Fruit fly (Drosophila melanogaster) whole organism, prepupa: ENCODE results near the gene CG11854.

Experiments used
- Blimp-1 ChIP-seq: fragments of 200-800 bp; sonication (Bioruptor generic); optimal IDR thresholded peaks from 3 replicates; lab custom pipeline; 2017; ENCODE audit warnings: missing biosample characterization, missing genetic modification characterization, mild to moderate bottlenecking, moderate library complexity, missing genetic modification reagents
- CG10669 ChIP-seq: fragments of 200-800 bp; sonication (Bioruptor generic); optimal IDR thresholded peaks from 3 replicates; lab custom pipeline; 2018; ENCODE audit warnings: missing biosample characterization, mild to moderate bottlenecking, missing genetic modification characterization, moderate library complexity
- CG11762 ChIP-seq: fragments of 200-800 bp; sonication (Bioruptor generic); optimal IDR thresholded peaks from 3 replicates; lab custom pipeline; 2016; ENCODE audit warnings: missing biosample characterization, missing genetic modification characterization; ENCODE audit not compliant: insufficient read depth
- CG15336 ChIP-seq: fragments of 200-800 bp; sonication (Bioruptor generic); IDR thresholded peaks from 2 replicates; pipeline ENCODE4 v1.3.6; 2022; ENCODE audit warnings: missing biosample characterization, missing genetic modification characterization
- CG1621 ChIP-seq: fragments of 200-800 bp; sonication (Bioruptor generic); optimal IDR thresholded peaks from 3 replicates; lab custom pipeline; 2018; ENCODE audit warnings: missing biosample characterization, mild to moderate bottlenecking, missing genetic modification characterization
- CG16779 ChIP-seq: fragments of 200-800 bp; sonication (Bioruptor generic); optimal IDR thresholded peaks from 3 replicates; lab custom pipeline; 2017; ENCODE audit warnings: missing biosample characterization, mild to moderate bottlenecking, missing genetic modification characterization
- CG3032 ChIP-seq: fragments of 200-800 bp; optimal IDR thresholded peaks from 2 replicates; lab custom pipeline; 2019; ENCODE audit warnings: missing biosample characterization, mild to moderate bottlenecking, missing genetic modification characterization, moderate library complexity
- CG31627 ChIP-seq: fragments of 200-800 bp; sonication (Bioruptor generic); optimal IDR thresholded peaks from 3 replicates; lab custom pipeline; 2016; ENCODE audit warnings: missing biosample characterization, missing genetic modification characterization
- CG32006 ChIP-seq: fragments of 200-800 bp; sonication (Bioruptor generic); optimal IDR thresholded peaks from 3 replicates; lab custom pipeline; 2017; ENCODE audit warnings: missing biosample characterization, mild to moderate bottlenecking, missing genetic modification characterization
- CG3919 ChIP-seq: fragments of 200-800 bp; sonication (Bioruptor generic); optimal IDR thresholded peaks from 3 replicates; lab custom pipeline; 2016; ENCODE audit warnings: missing biosample characterization, missing genetic modification characterization
- CG6792 ChIP-seq: fragments of 200-800 bp; sonication (Bioruptor generic); optimal IDR thresholded peaks from 3 replicates; lab custom pipeline; 2016; ENCODE audit warnings: missing biosample characterization, missing genetic modification characterization
- CG6808 ChIP-seq: fragments of 200-800 bp; sonication (Bioruptor generic); optimal IDR thresholded peaks from 3 replicates; lab custom pipeline; 2017; ENCODE audit warnings: missing biosample characterization, missing genetic modification characterization, mild to moderate bottlenecking, moderate library complexity, missing genetic modification reagents
- CG7368 ChIP-seq: fragments of 200-800 bp; sonication (Bioruptor generic); optimal IDR thresholded peaks from 3 replicates; lab custom pipeline; 2016; ENCODE audit warnings: missing biosample characterization, missing genetic modification characterization
- CG8119 ChIP-seq: fragments of 200-800 bp; sonication (Bioruptor generic); IDR thresholded peaks from 3 replicates; pipeline ENCODE4 v1.3.6; 2022; ENCODE audit warnings: missing biosample characterization, missing genetic modification characterization
- CG8319 ChIP-seq: fragments of 200-800 bp; sonication (Bioruptor generic); optimal IDR thresholded peaks from 3 replicates; lab custom pipeline; 2016; ENCODE audit warnings: missing biosample characterization, missing genetic modification characterization
- CG9139 ChIP-seq: fragments of 200-800 bp; sonication (Bioruptor generic); optimal IDR thresholded peaks from 3 replicates; lab custom pipeline; 2017; ENCODE audit warnings: missing biosample characterization, mild to moderate bottlenecking, missing genetic modification characterization
- Eip75B ChIP-seq: fragments of 200-800 bp; sonication (Bioruptor generic); optimal IDR thresholded peaks from 3 replicates; lab custom pipeline; 2016; ENCODE audit warnings: missing biosample characterization, missing genetic modification characterization
- Eip78C ChIP-seq: fragments of 200-800 bp; sonication (Bioruptor generic); peaks from one replicate; lab custom pipeline; 2016; ENCODE audit warnings: missing biosample characterization, missing genetic modification characterization
- Eip93F ChIP-seq: fragments of 200-800 bp; sonication (Bioruptor generic); optimal IDR thresholded peaks from 2 replicates; lab custom pipeline; 2016; ENCODE audit warnings: missing biosample characterization, mild to moderate bottlenecking, missing genetic modification characterization
- Ets21C ChIP-seq: fragments of 200-800 bp; sonication (Bioruptor generic); optimal IDR thresholded peaks from 3 replicates; lab custom pipeline; 2016; ENCODE audit warnings: missing biosample characterization, missing genetic modification characterization
- Ets96B ChIP-seq: fragments of 200-800 bp; optimal IDR thresholded peaks from 2 replicates; lab custom pipeline; 2019; ENCODE audit warnings: missing biosample characterization, mild to moderate bottlenecking, missing genetic modification characterization, moderate library complexity
- Gug ChIP-seq: fragments of 200-800 bp; sonication (Bioruptor generic); IDR thresholded peaks from 2 replicates; pipeline ENCODE4 v1.3.6; 2022; ENCODE audit warnings: missing biosample characterization, missing genetic modification characterization
- Hr39 ChIP-seq: fragments of 200-800 bp; sonication (Bioruptor generic); optimal IDR thresholded peaks from 2 replicates; lab custom pipeline; 2016; ENCODE audit warnings: missing biosample characterization, missing genetic modification characterization
- Lpt ChIP-seq: fragments of 200-800 bp; sonication (Bioruptor generic); optimal IDR thresholded peaks from 3 replicates; lab custom pipeline; 2016; ENCODE audit warnings: missing biosample characterization, missing genetic modification characterization
- Met ChIP-seq: fragments of 200-800 bp; sonication (Bioruptor generic); optimal IDR thresholded peaks from 3 replicates; lab custom pipeline; 2016; ENCODE audit warnings: missing biosample characterization, missing genetic modification characterization
- Smox ChIP-seq: fragments of 200-800 bp; sonication (Bioruptor generic); optimal IDR thresholded peaks from 3 replicates; lab custom pipeline; 2016; ENCODE audit warnings: missing biosample characterization, missing genetic modification characterization
- Sox14 ChIP-seq: fragments of 200-800 bp; sonication (Bioruptor generic); optimal IDR thresholded peaks from 3 replicates; lab custom pipeline; 2016; ENCODE audit warnings: missing biosample characterization, missing genetic modification characterization
- achi ChIP-seq: fragments of 200-800 bp; sonication (Bioruptor generic); optimal IDR thresholded peaks from 3 replicates; lab custom pipeline; 2016; ENCODE audit warnings: missing biosample characterization, missing genetic modification characterization
- acj6 ChIP-seq: fragments of 200-800 bp; sonication (Bioruptor generic); optimal IDR thresholded peaks from 3 replicates; lab custom pipeline; 2016; ENCODE audit warnings: missing biosample characterization, missing genetic modification characterization
- dsx ChIP-seq: fragments of 200-800 bp; optimal IDR thresholded peaks from 3 replicates; lab custom pipeline; 2019; ENCODE audit warnings: missing biosample characterization, mild to moderate bottlenecking, missing genetic modification characterization, moderate library complexity; ENCODE audit not compliant: poor library complexity, severe bottlenecking
- eg ChIP-seq: fragments of 200-800 bp; sonication (Bioruptor generic); IDR thresholded peaks from 3 replicates; pipeline ENCODE4 v1.3.6; 2022; ENCODE audit warnings: missing biosample characterization, missing genetic modification characterization
- esn ChIP-seq: fragments of 200-800 bp; sonication (Bioruptor generic); optimal IDR thresholded peaks from 2 replicates; lab custom pipeline; 2016; ENCODE audit warnings: missing biosample characterization, mild to moderate bottlenecking, missing genetic modification characterization, moderate library complexity
- fd59A ChIP-seq: fragments of 200-800 bp; sonication (Bioruptor generic); optimal IDR thresholded peaks from 2 replicates; lab custom pipeline; 2017; ENCODE audit warnings: missing biosample characterization, mild to moderate bottlenecking, missing genetic modification characterization, missing genetic modification reagents
- fkh ChIP-seq: fragments of 200-800 bp; sonication (Bioruptor generic); optimal IDR thresholded peaks from 3 replicates; lab custom pipeline; 2017; ENCODE audit warnings: missing biosample characterization, mild to moderate bottlenecking, missing genetic modification characterization, moderate library complexity
- salr ChIP-seq, 2 experiments: fragments of 200-800 bp; sonication (Bioruptor generic); optimal IDR thresholded peaks; 3 replicates each; lab custom pipeline; 2016 to 2018; ENCODE audit warnings: missing biosample characterization in 2 of 2, missing genetic modification characterization in 2 of 2, mild to moderate bottlenecking in 1 of 2
- spab ChIP-seq: fragments of 200-800 bp; sonication (Bioruptor generic); optimal IDR thresholded peaks from 2 replicates; lab custom pipeline; 2017; ENCODE audit warnings: missing biosample characterization, mild to moderate bottlenecking, missing genetic modification characterization, missing genetic modification reagents
- ss ChIP-seq, 2 experiments: fragments of 200-800 bp; sonication (Bioruptor generic); optimal IDR thresholded peaks; 2 replicates in 1 of 2; 3 replicates in 1 of 2; lab custom pipeline; 2017 to 2018; ENCODE audit warnings: mild to moderate bottlenecking in 2 of 2, missing biosample characterization in 2 of 2, missing genetic modification characterization in 2 of 2, moderate library complexity in 1 of 2
- svp ChIP-seq: fragments of 200-800 bp; sonication (Bioruptor generic); peaks from one replicate; lab custom pipeline; 2016; ENCODE audit warnings: missing biosample characterization, missing genetic modification characterization

Gene CG11854

DNA sequence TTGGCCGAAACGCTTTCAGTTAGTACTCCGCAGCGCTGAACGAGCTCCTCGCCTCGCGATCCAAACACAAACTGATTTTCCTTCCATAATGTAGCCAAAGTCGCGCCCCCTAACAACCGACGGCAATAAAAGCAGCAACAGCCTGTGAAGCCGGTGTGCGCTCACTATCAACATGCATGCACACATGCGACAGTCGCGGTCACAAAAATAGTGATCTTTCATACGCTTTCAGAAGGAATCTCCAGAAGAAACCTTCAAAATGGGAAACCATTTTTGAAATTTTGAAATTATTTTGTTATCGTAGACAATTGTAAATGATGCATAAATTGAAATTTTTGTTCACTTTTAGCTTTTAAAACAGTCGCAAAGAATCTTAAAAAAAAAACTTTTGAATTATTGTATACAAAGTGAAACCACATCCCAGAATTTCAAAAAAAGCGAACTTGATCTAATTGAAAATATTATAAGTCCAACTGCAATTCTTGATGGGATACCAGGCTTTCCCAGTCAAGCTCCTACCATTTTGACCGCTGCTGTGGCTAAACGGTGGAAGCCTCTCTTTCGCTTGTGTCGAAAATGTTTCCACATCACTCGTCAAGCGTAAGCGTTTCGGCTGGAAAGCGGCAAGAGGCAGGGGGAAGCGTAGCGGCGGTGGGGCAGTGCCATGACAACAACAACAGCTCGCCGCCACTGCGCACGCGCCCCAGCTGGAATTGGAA is 9.4 kb upstream of the CG11854 start, which contains the start of gene Cad96Cb (continued):
- TF ChIP-seq CG8119 (peak; percentile 94), acj6 (GFP tag; lab: Kevin White, UChicago) (peak; percentile 91), Lpt (GFP tag; lab: Kevin White, UChicago) (peak; percentile 92), Eip75B (peak; percentile 91), Eip93F (GFP tag; lab: Kevin White, UChicago) (peak; percentile 50), Blimp-1 (GFP tag; lab: Kevin White, UChicago) (peak; percentile 76), CG6792 (GFP tag; lab: Kevin White, UChicago) (peak; percentile 90), CG3032 (peak; percentile 90), fd59A (GFP tag; lab: Kevin White, UChicago) (peak; percentile 89)

DNA sequence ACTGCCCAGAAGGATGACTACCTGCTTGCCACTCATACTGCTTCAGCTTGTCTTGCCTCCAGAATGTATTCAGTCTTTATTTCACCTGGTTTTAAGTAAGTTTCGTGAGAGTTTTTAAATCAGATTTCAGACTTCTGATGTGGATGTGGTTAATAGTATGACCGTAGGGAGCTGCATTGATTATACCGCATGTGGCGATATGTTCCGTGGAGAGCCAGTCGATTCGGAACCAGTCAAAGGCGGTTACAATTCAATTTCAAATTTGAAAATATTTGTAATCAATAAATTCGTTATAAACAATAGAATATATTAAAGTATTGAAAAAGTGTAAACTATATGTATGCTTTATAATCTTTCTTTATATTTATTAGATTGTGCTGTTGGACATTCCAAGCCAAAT is 6.5 kb upstream of the CG11854 start, which contains the start of gene Sil1:
Sil1 (minus strand) TSS at position 168 of the 400 bp plus-strand sequence.
- no peak for TF ChIP-seq CG3032
- no peak for TF ChIP-seq svp (GFP tag; lab: Kevin White, UChicago)
- peak; percentile 45 for TF ChIP-seq CG1621

dm6 chr3R:25236121-25236520 is 5.7 kb upstream of the CG11854 start:
- TF ChIP-seq fkh (GFP tag; lab: Kevin White, UChicago) (peak; percentile 56), Blimp-1 (GFP tag; lab: Kevin White, UChicago) (no peak), Ets21C (GFP tag; lab: Kevin White, UChicago) (no peak), Eip78C (GFP tag; lab: Kevin White, UChicago) (peak; percentile 16)

dm6 chr3R:25237314-25237713 is 4.5 kb upstream of the CG11854 start, which contains the start of gene Jhbp7:
Gene Jhbp7, plus strand, starts transcription at chr3R:25237614.
- TF ChIP-seq ss (GFP tag; optimal IDR thresholded peaks at IDR 0.05; lab: Kevin White, UChicago) = peak in 1 of 2 experiments; percentile 0
- no peak for TF ChIP-seq Eip78C (GFP tag; lab: Kevin White, UChicago)
- no peak for TF ChIP-seq CG8319 (GFP tag; lab: Kevin White, UChicago)
- TF ChIP-seq achi = no peak
- TF ChIP-seq dsx = peak; percentile 8
- no peak for TF ChIP-seq Gug

DNA sequence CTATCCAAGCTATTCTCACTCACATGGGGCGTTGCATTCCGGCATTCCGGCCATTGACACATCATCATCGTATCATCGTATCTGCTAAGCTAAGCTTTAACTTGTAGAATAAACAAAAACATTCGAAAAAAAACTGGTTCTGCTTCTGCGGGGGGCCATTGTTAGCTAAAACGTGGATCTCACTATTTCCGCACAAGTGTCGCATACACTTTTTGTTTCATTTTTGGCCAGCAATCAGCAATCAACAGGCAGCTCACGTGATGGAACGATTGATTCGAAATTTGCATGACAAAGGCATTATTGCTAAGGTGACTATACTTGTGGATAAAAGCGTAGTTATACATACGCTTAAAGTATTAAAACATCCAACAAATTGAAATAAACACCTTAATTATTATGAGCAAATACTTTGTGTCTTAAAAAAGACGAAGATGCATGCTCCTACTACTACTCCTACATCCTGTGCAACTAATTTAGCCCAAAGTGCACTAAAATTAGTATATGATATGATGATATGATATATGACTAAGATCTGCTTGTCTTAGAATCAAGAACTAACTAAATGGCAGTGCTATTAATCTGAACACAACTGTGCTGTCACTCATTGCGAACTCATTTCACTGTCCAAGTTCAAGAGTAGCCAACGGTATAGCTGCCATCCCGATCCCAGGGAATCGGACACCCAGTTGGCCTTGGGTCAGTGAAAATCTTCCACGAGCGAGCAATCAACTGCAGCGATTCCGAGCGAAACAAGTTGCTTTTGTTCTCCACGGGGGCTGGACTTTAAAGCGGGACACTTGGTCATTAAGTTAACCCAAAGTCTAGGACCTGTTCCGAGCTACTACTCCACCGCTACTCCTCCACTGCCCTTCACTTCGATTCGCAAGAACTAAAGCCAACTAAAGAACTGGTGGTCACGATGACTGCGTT is 2.8 kb upstream of the CG11854 start:
- TF ChIP-seq CG11762 (GFP tag; lab: Kevin White, UChicago) (no peak), CG7368 (GFP tag; lab: Kevin White, UChicago) (no peak), ss (GFP tag; optimal IDR thresholded peaks at IDR 0.05; lab: Kevin White, UChicago) (peak; percentile 28 to 32), fd59A (GFP tag; lab: Kevin White, UChicago) (no peak), Ets96B (tag; lab: Kevin White, UChicago) (peak; percentile 39), Met (no peak), Blimp-1 (GFP tag; lab: Kevin White, UChicago) (no peak), CG32006 (GFP tag; lab: Kevin White, UChicago) (no peak), Eip78C (GFP tag; lab: Kevin White, UChicago) (peak; percentile 78), CG8319 (GFP tag; lab: Kevin White, UChicago) (no peak), Smox (GFP tag; lab: Kevin White, UChicago) (no peak), CG3032 (peak; percentile 42), CG9139 (GFP tag; lab: Kevin White, UChicago) (no peak), Hr39 (GFP tag; lab: Kevin White, UChicago) (no peak), CG16779 (tag; lab: Kevin White, UChicago) (no peak), CG1621 (peak; percentile 45), dsx (peak; percentile 56), CG10669 (GFP tag; lab: Kevin White, UChicago) (peak; percentile 31), spab (GFP tag; lab: Kevin White, UChicago) (peak; percentile 22), CG6792 (GFP tag; lab: Kevin White, UChicago) (no peak), Sox14 (GFP tag; lab: Kevin White, UChicago) (no peak), CG31627 (GFP tag; lab: Kevin White, UChicago) (no peak), eg (GFP tag; lab: Robert Waterston, UW) (no peak), salr (GFP tag; optimal IDR thresholded peaks at IDR 0.05; lab: Kevin White, UChicago) (no peak), CG6808 (peak; percentile 47), CG3919 (GFP tag; lab: Kevin White, UChicago) (peak; percentile 6), Lpt (GFP tag; lab: Kevin White, UChicago) (no peak), esn (GFP tag; lab: Kevin White, UChicago) (no peak), CG15336 (GFP tag; lab: Robert Waterston, UW) (no peak)
